Fruit fly (Drosophila melanogaster): ENCODE results near the gene CG10602.

Gene CG10602

dm6 chr2L:18858661-18859532 lies at the start of gene CG10602, which contains the start of gene mRpL13:
TSS of gene CG10602 (minus strand) at chr2L:18859248.
TSS of gene mRpL13 (minus strand) at chr2L:18859248.
- TF ChIP-seq vri (GFP tag; optimal IDR thresholded peaks at IDR 0.05) = peak; percentile 46
- no peak for TF ChIP-seq dsx (GFP tag; optimal IDR thresholded peaks at IDR 0.05; ENCODE audit: poor library complexity, severe bottlenecking)
- no peak for TF ChIP-seq CG7368 (GFP tag; optimal IDR thresholded peaks at IDR 0.05)
- no peak for TF ChIP-seq Gug (GFP tag; IDR thresholded peaks at IDR 0.05)
- no peak for TF ChIP-seq dac (GFP tag; optimal IDR thresholded peaks at IDR 0.05)
- no peak for TF ChIP-seq lz (GFP tag; optimal IDR thresholded peaks at IDR 0.05)
- TF ChIP-seq CG11902 (GFP tag; optimal IDR thresholded peaks at IDR 0.05) = no peak
- no peak for TF ChIP-seq fkh (GFP tag; optimal IDR thresholded peaks at IDR 0.05)
- TF ChIP-seq Eip78C (GFP tag) = peak; percentile 3
- TF ChIP-seq ss (GFP tag; optimal IDR thresholded peaks at IDR 0.05) = no peak
- TF ChIP-seq Hr4 (GFP tag; optimal IDR thresholded peaks at IDR 0.05) = no peak
- no peak for TF ChIP-seq CG31627 (GFP tag; optimal IDR thresholded peaks at IDR 0.05)
- TF ChIP-seq eg (GFP tag; IDR thresholded peaks at IDR 0.05) = no peak
- TF ChIP-seq Blimp-1 (GFP tag; optimal IDR thresholded peaks at IDR 0.05) = no peak
- no peak for TF ChIP-seq CG32006 (GFP tag; optimal IDR thresholded peaks at IDR 0.05)

dm6 chr2L:18907491-18907890 lies 48.4 kb upstream of the CG10602 start:
- no peak for TF ChIP-seq CG3032 (tag; optimal IDR thresholded peaks at IDR 0.05)
- peak; percentile 6 for TF ChIP-seq Hr39 (GFP tag; optimal IDR thresholded peaks at IDR 0.05)
- TF ChIP-seq CG6163 (GFP tag; IDR thresholded peaks at IDR 0.05) = peak; percentile 57
- no peak for TF ChIP-seq fd59A (GFP tag; optimal IDR thresholded peaks at IDR 0.05)
- no peak for TF ChIP-seq Ets96B (tag; optimal IDR thresholded peaks at IDR 0.05)
- no peak for TF ChIP-seq Hr38 (GFP tag; optimal IDR thresholded peaks at IDR 0.05)
- no peak for TF ChIP-seq CG9139 (GFP tag; optimal IDR thresholded peaks at IDR 0.05)
- TF ChIP-seq acj6 (GFP tag; optimal IDR thresholded peaks at IDR 0.05) = no peak
- peak; percentile 58 for TF ChIP-seq CG6276 (GFP tag; optimal IDR thresholded peaks at IDR 0.05)
- peak; percentile 70 for TF ChIP-seq CG32006 (GFP tag; optimal IDR thresholded peaks at IDR 0.05)
- peak; percentile 29 for TF ChIP-seq achi (GFP tag; optimal IDR thresholded peaks at IDR 0.05)
- TF ChIP-seq CG6808 (GFP tag; optimal IDR thresholded peaks at IDR 0.05) = no peak
- TF ChIP-seq dsx (GFP tag; optimal IDR thresholded peaks at IDR 0.05; ENCODE audit: poor library complexity, severe bottlenecking) = no peak
- no peak for TF ChIP-seq CG8632 (GFP tag; optimal IDR thresholded peaks at IDR 0.05)
- TF ChIP-seq Eip78C (GFP tag) = peak; percentile 67
- no peak for TF ChIP-seq cyc (GFP tag; optimal IDR thresholded peaks at IDR 0.05)
- TF ChIP-seq CG10669 (GFP tag; optimal IDR thresholded peaks at IDR 0.05) = no peak
- peak; percentile 28 for TF ChIP-seq OdsH (GFP tag; optimal IDR thresholded peaks at IDR 0.05)
- TF ChIP-seq Lpt (GFP tag; optimal IDR thresholded peaks at IDR 0.05) = peak; percentile 32
- TF ChIP-seq fkh (GFP tag; optimal IDR thresholded peaks at IDR 0.05) = no peak
- TF ChIP-seq CG4318 (GFP tag; optimal IDR thresholded peaks at IDR 0.05) = peak; percentile 54
- TF ChIP-seq svp (GFP tag) = peak; percentile 50
- TF ChIP-seq esn (GFP tag; optimal IDR thresholded peaks at IDR 0.05) = peak; percentile 15
- no peak for TF ChIP-seq CG11762 (GFP tag; optimal IDR thresholded peaks at IDR 0.05; ENCODE audit: insufficient read depth)
- TF ChIP-seq Eip75B (GFP tag; optimal IDR thresholded peaks at IDR 0.05) = no peak
- no peak for TF ChIP-seq lz (GFP tag; optimal IDR thresholded peaks at IDR 0.05)
- TF ChIP-seq CG1621 (tag; optimal IDR thresholded peaks at IDR 0.05) = no peak
- TF ChIP-seq CG11294 (GFP tag; IDR thresholded peaks at IDR 0.05) = no peak
- no peak for TF ChIP-seq CG8319 (GFP tag; optimal IDR thresholded peaks at IDR 0.05)
- TF ChIP-seq topi (GFP tag; optimal IDR thresholded peaks at IDR 0.05) = no peak
- TF ChIP-seq CG16779 (tag; optimal IDR thresholded peaks at IDR 0.05) = no peak
- TF ChIP-seq pdm3 (GFP tag; optimal IDR thresholded peaks at IDR 0.05) = peak; percentile 35
- no peak for TF ChIP-seq CG31627 (GFP tag; optimal IDR thresholded peaks at IDR 0.05)
- no peak for TF ChIP-seq CG7368 (GFP tag; optimal IDR thresholded peaks at IDR 0.05)
- TF ChIP-seq Smox (GFP tag; optimal IDR thresholded peaks at IDR 0.05) = peak; percentile 12
- no peak for TF ChIP-seq spab (GFP tag; optimal IDR thresholded peaks at IDR 0.05)
- no peak for TF ChIP-seq CG11902 (GFP tag; optimal IDR thresholded peaks at IDR 0.05)
- no peak for TF ChIP-seq CG6792 (GFP tag; optimal IDR thresholded peaks at IDR 0.05)
- peak; percentile 82 for TF ChIP-seq Hr4 (GFP tag; optimal IDR thresholded peaks at IDR 0.05)
- no peak for TF ChIP-seq Blimp-1 (GFP tag; optimal IDR thresholded peaks at IDR 0.05)
- no peak for TF ChIP-seq Sox14 (GFP tag; optimal IDR thresholded peaks at IDR 0.05)
- no peak for TF ChIP-seq Sox102F (GFP tag; optimal IDR thresholded peaks at IDR 0.05)
- peak; percentile 3 for TF ChIP-seq vri (GFP tag; optimal IDR thresholded peaks at IDR 0.05)
